Fruit fly (Drosophila melanogaster): Measurements from ENCODE around the gene GNBP2.

dm6 chr3L:18723172-18723571, 48.0 kb upstream of the GNBP2 start, which contains the start of gene CG12477:
- TF ChIP-seq Pif1B (GFP tag; optimal IDR thresholded peaks at IDR 0.05) = no peak
- no peak for TF ChIP-seq CG8159 (tag; optimal IDR thresholded peaks at IDR 0.05)
- TF ChIP-seq D1 (tag; optimal IDR thresholded peaks at IDR 0.05) = no peak
- no peak for TF ChIP-seq rn (GFP tag; IDR thresholded peaks at IDR 0.05)
- TF ChIP-seq CG34367 (tag; optimal IDR thresholded peaks at IDR 0.05) = no peak
- no peak for TF ChIP-seq CG15710 (tag; optimal IDR thresholded peaks at IDR 0.05)
- no peak for TF ChIP-seq CG32121 (GFP tag; IDR thresholded peaks at IDR 0.05)
- no peak for TF ChIP-seq CG10348 (GFP tag; IDR thresholded peaks at IDR 0.05)
- no peak for TF ChIP-seq gl (tag; optimal IDR thresholded peaks at IDR 0.05)
- TF ChIP-seq Snoo (tag; optimal IDR thresholded peaks at IDR 0.05) = no peak
- TF ChIP-seq CG12605 (GFP tag; IDR thresholded peaks at IDR 0.05) = no peak
